Worm (Caenorhabditis elegans): Measurements from ENCODE around the gene piga-1.

DNA sequence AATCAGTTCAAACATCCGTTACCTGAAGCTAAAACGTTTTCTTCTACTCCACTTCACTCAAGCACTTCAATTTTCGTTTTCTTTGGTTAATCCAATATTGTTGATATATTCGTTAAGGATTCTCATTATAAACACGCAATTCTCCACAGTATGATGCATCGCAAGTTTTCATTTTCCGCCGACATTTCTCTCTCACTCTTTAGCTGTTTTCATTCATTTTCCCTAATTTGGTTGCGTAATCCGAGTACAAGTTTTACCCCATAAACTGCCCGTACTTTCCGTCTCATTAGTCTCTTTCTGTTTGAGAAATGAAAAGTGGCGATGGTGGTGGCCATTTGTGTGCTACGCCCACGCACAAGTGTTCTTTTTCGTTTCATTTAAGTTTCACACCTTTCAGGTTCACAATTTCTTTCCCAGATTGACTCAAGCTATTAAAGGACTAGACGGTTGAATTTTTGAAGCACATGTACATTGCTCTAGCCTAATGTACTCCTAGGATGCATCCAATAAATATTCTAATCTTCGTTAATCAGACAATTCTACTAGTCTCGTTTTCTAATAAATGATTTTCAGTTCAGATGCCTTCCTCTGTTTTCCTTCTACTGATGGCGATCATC, 29.9 kb upstream of the piga-1 start, which contains the start of gene C34C6.3:
- TF ChIP-seq klf-2 (GFP tag; conservative IDR thresholded peaks at IDR 0.05) (no peak), ref-1 (GFP tag; conservative IDR thresholded peaks at IDR 0.05) (no peak), flt-1 (GFP tag; IDR thresholded peaks at IDR 0.05) (no peak), ztf-23 (GFP tag; IDR thresholded peaks at IDR 0.05) (no peak)
